Worm (Caenorhabditis elegans) whole organism, young adult: ENCODE data around the gene C04C11.25.
A peak's percentile ranks its signal among the peaks of the same experiment; 100 is the strongest.

Experiments
- Y53F4B.3 ChIP-seq: fragments of 200-800 bp; sonication (Bioruptor generic); IDR thresholded peaks from 2 replicates; pipeline ENCODE4 v1.3.6; 2022; ENCODE audit warnings: missing genetic modification reagents, missing genetic modification characterization, missing compliant biosample characterization
- ama-1 ChIP-seq, 3 experiments: fragments of 150-350 bp in 1 of 3; sonication (generic microtip) in 2 of 3; optimal IDR thresholded peaks; 2 replicates each; lab custom pipeline; 2014 to 2018; ENCODE audit warnings: missing biosample characterization in 2 of 3, missing genetic modification characterization in 2 of 3, missing genetic modification reagents in 2 of 3
- egrh-3 ChIP-seq: fragments of 200-800 bp; sonication (Bioruptor generic); IDR thresholded peaks from 2 replicates; pipeline ENCODE4 v1.3.6; 2022; ENCODE audit warnings: missing genetic modification reagents, missing genetic modification characterization, missing compliant biosample characterization
- hrde-1 ChIP-seq: sonication (generic microtip); optimal IDR thresholded peaks from 2 replicates; lab custom pipeline; 2016; ENCODE audit warnings: missing genetic modification characterization, mild to moderate bottlenecking, missing compliant biosample characterization, moderate library complexity, missing genotype, missing genetic modification reagents, borderline replicate concordance
- madf-8 ChIP-seq: fragments of 200-800 bp; sonication (Bioruptor generic); conservative IDR thresholded peaks from 2 replicates; pipeline ENCODE4 v1.3.6; 2022; ENCODE audit warnings: missing genetic modification reagents, missing genetic modification characterization, missing compliant biosample characterization
- mes-4 ChIP-seq: sonication (generic microtip); optimal IDR thresholded peaks from 2 replicates; lab custom pipeline; 2016; ENCODE audit warnings: missing genotype, missing genetic modification characterization, missing compliant biosample characterization
- nhr-90 ChIP-seq: sonication (generic microtip); optimal IDR thresholded peaks from 2 replicates; lab custom pipeline; 2016; ENCODE audit warnings: missing genotype, mild to moderate bottlenecking, missing genetic modification characterization, missing compliant biosample characterization
- sea-2 ChIP-seq: fragments of 200-800 bp; sonication (Bioruptor generic); IDR thresholded peaks from 2 replicates; pipeline ENCODE4 v1.3.6; 2022; ENCODE audit warnings: missing genetic modification characterization, missing compliant biosample characterization
- snpc-4 ChIP-seq, 5 experiments: fragments of 150-350 bp in 1 of 5; sonication (generic microtip) in 4 of 5; optimal IDR thresholded peaks; 2 replicates each; lab custom pipeline; 2014 to 2018; ENCODE audit warnings: missing genetic modification characterization in 5 of 5, missing biosample characterization in 3 of 5, antibody characterized with exemption in 2 of 5, mild to moderate bottlenecking in 2 of 5, missing compliant biosample characterization in 2 of 5, missing genotype in 2 of 5, moderate library complexity in 2 of 5, missing genetic modification reagents in 1 of 5

DNA sequence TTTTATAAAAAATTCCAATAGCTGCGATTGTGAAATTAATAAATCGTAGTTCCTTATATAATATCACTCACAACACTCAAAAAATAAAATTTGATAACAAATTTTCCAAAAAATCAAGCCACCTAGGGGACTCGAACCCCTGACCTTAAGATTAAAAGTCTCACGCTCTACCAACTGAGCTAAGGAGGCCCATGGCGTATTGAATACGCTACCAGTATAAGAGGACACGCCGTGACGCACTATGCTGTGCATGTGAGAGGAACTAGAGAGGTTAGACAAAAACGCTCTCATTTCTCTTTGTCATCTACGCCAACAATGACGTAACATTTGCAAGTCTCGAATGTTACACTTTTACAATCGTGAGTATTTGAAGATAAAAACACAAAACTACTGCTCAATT is 48.6 kb upstream of the C04C11.25 start:
- TF ChIP-seq egrh-3 (peak; percentile 50), ama-1 (optimal IDR thresholded peaks at IDR 0.05; lab: Kevin White, UChicago) (peak; percentile 15), ama-1 (GFP tag; optimal IDR thresholded peaks at IDR 0.05; lab: Kevin White, UChicago) (peak; percentile 70 to 95), madf-8 (GFP tag; lab: Robert Waterston, UW) (no peak), mes-4 (peak; percentile 73), nhr-90 (tag; lab: Kevin White, UChicago) (peak; percentile 92), sea-2 (GFP tag; lab: Robert Waterston, UW) (0 out of 2 replicates have a peak, but pooled peaks have one; percentile 57), hrde-1 (tag; lab: Kevin White, UChicago) (peak; percentile 60), snpc-4 (GFP tag; optimal IDR thresholded peaks at IDR 0.05; lab: Kevin White, UChicago) (peak; percentile 84), snpc-4 (tag; optimal IDR thresholded peaks at IDR 0.05; lab: Kevin White, UChicago) (peak; percentile 66 to 88 (median 84)), Y53F4B.3 (GFP tag; lab: Robert Waterston, UW) (peak; percentile 66; the same call in 1 of the 2 replicates)
